Worm (Caenorhabditis elegans) whole organism, L2 larva: ENCODE data around the gene ptr-15.

ENCODE experiments used
- R02D3.7 ChIP-seq: fragments of 150-350 bp; optimal IDR thresholded peaks from 2 replicates; lab custom pipeline; 2014; ENCODE audit warnings: missing biosample characterization, missing genetic modification characterization
- ama-1 ChIP-seq: fragments of 150-350 bp; optimal IDR thresholded peaks from 2 replicates; lab custom pipeline; 2018; ENCODE audit warnings: inconsistent platforms
- egl-27 ChIP-seq: sonication (generic microtip); optimal IDR thresholded peaks from 3 replicates; lab custom pipeline; 2017; ENCODE audit warnings: missing biosample characterization, missing genetic modification reagents, missing genetic modification characterization
- lin-13 ChIP-seq: fragments of 150-350 bp; optimal IDR thresholded peaks from 2 replicates; lab custom pipeline; 2014; ENCODE audit warnings: missing biosample characterization, missing genetic modification reagents, missing genetic modification characterization
- nhr-237 ChIP-seq: fragments of 150-350 bp; optimal IDR thresholded peaks from 2 replicates; lab custom pipeline; 2014; ENCODE audit warnings: missing biosample characterization, missing genetic modification characterization
- ztf-11 ChIP-seq: sonication (generic microtip); optimal IDR thresholded peaks from 2 replicates; lab custom pipeline; 2017; ENCODE audit warnings: missing biosample characterization, missing genetic modification characterization

- TF ChIP-seq R02D3.7 (tag; lab: Kevin White, UChicago) (no peak), nhr-237 (tag; lab: Kevin White, UChicago) (no peak), ztf-11 (no peak), ama-1 (lab: Kevin White, UChicago) (no peak), egl-27 (tag; lab: Kevin White, UChicago) (no peak), lin-13 (GFP tag; lab: Kevin White, UChicago) (no peak)
Measured at ce11 chrV:6947442-6947841, 22.4 kb downstream of the ptr-15 start, which contains the start of gene Y57E12B.4.
